Fruit fly (Drosophila melanogaster) whole organism, embryonic: Measurements from ENCODE around the gene Slu7.

Experiments used
- Bdp1 ChIP-seq: fragments of 200-800 bp; sonication (Bioruptor generic); optimal IDR thresholded peaks from 3 replicates; lab custom pipeline; 2016; ENCODE audit warnings: missing biosample characterization, missing genetic modification characterization
- Bgb ChIP-seq: fragments of 200-800 bp; sonication (Bioruptor generic); IDR thresholded peaks from 2 replicates; pipeline ENCODE4 v1.3.6; 2022; ENCODE audit warnings: missing biosample characterization, missing genetic modification characterization; ENCODE audit not compliant: partially characterized antibody
- CG10321 ChIP-seq: fragments of 200-800 bp; sonication (Bioruptor generic); IDR thresholded peaks from 2 replicates; pipeline ENCODE4 v1.3.6; 2022; ENCODE audit warnings: missing biosample characterization, missing genetic modification characterization
- CG10366 ChIP-seq: fragments of 200-800 bp; sonication (Bioruptor generic); IDR thresholded peaks from 2 replicates; pipeline ENCODE4 v1.3.6; 2022; ENCODE audit warnings: missing biosample characterization, missing genetic modification characterization
- CG10462 ChIP-seq: fragments of 200-800 bp; sonication (Bioruptor generic); optimal IDR thresholded peaks from 2 replicates; lab custom pipeline; 2016; ENCODE audit warnings: missing biosample characterization, missing genetic modification characterization
- CG11504 ChIP-seq: fragments of 200-800 bp; sonication (Bioruptor generic); optimal IDR thresholded peaks from 3 replicates; lab custom pipeline; 2019; ENCODE audit warnings: missing biosample characterization, mild to moderate bottlenecking, missing genetic modification characterization, moderate library complexity
- CG12659 ChIP-seq: fragments of 200-800 bp; sonication (Bioruptor generic); optimal IDR thresholded peaks from 3 replicates; lab custom pipeline; 2017; ENCODE audit warnings: mild to moderate bottlenecking, missing biosample characterization, missing genetic modification reagents, missing genetic modification characterization
- CG14050 ChIP-seq: fragments of 200-800 bp; sonication (Bioruptor generic); IDR thresholded peaks from 3 replicates; pipeline ENCODE4 v1.3.6; 2022; ENCODE audit warnings: missing biosample characterization, missing genetic modification characterization
- CG14441 ChIP-seq: fragments of 200-800 bp; sonication (Bioruptor generic); IDR thresholded peaks from 2 replicates; pipeline ENCODE4 v1.3.6; 2022; ENCODE audit warnings: missing biosample characterization, missing genetic modification characterization
- CG15601 ChIP-seq: fragments of 200-800 bp; sonication (Bioruptor generic); optimal IDR thresholded peaks from 3 replicates; lab custom pipeline; 2019; ENCODE audit warnings: missing biosample characterization, mild to moderate bottlenecking, missing genetic modification characterization, moderate library complexity
- CG17385 ChIP-seq: fragments of 200-800 bp; sonication (Bioruptor generic); optimal IDR thresholded peaks from 3 replicates; lab custom pipeline; 2018; ENCODE audit warnings: missing biosample characterization, mild to moderate bottlenecking, missing genetic modification characterization
- CG17912 ChIP-seq: fragments of 200-800 bp; sonication (Bioruptor generic); optimal IDR thresholded peaks from 2 replicates; lab custom pipeline; 2018; ENCODE audit warnings: missing biosample characterization, mild to moderate bottlenecking, missing genetic modification characterization
- CG18619 ChIP-seq: fragments of 200-800 bp; sonication (Bioruptor generic); optimal IDR thresholded peaks from 3 replicates; lab custom pipeline; 2017; ENCODE audit warnings: missing biosample characterization, mild to moderate bottlenecking, missing genetic modification characterization
- CG18764 ChIP-seq: fragments of 200-800 bp; sonication (Bioruptor generic); optimal IDR thresholded peaks from 3 replicates; lab custom pipeline; 2016; ENCODE audit warnings: missing biosample characterization, missing genetic modification characterization
- CG30020 ChIP-seq: fragments of 200-800 bp; optimal IDR thresholded peaks from 2 replicates; lab custom pipeline; 2019; ENCODE audit warnings: missing biosample characterization, mild to moderate bottlenecking, missing genetic modification characterization, moderate library complexity
- CG32532 ChIP-seq: fragments of 200-800 bp; sonication (Bioruptor generic); IDR thresholded peaks from 2 replicates; pipeline ENCODE4 v1.3.6; 2022; ENCODE audit warnings: missing biosample characterization, missing genetic modification characterization
- CG32772 ChIP-seq: fragments of 200-800 bp; sonication (Bioruptor generic); IDR thresholded peaks from 2 replicates; pipeline ENCODE4 v1.3.6; 2022; ENCODE audit warnings: missing biosample characterization, missing genetic modification characterization
- CG42726 ChIP-seq: fragments of 200-800 bp; sonication (Bioruptor generic); IDR thresholded peaks from 2 replicates; pipeline ENCODE4 v1.3.6; 2022; ENCODE audit warnings: missing biosample characterization, missing genetic modification characterization; ENCODE audit not compliant: partially characterized antibody
- CG6654 ChIP-seq: fragments of 200-800 bp; sonication (Bioruptor generic); optimal IDR thresholded peaks from 2 replicates; lab custom pipeline; 2017; ENCODE audit warnings: missing biosample characterization, mild to moderate bottlenecking, missing genetic modification characterization
- CG9817 ChIP-seq: fragments of 200-800 bp; sonication (Bioruptor generic); optimal IDR thresholded peaks from 2 replicates; lab custom pipeline; 2018; ENCODE audit warnings: missing biosample characterization, mild to moderate bottlenecking, missing genetic modification characterization, moderate library complexity
- Fer1 ChIP-seq: fragments of 200-800 bp; sonication (Bioruptor generic); optimal IDR thresholded peaks from 2 replicates; lab custom pipeline; 2017; ENCODE audit warnings: missing biosample characterization, mild to moderate bottlenecking, missing genetic modification characterization
- HmgD ChIP-seq: fragments of 200-800 bp; sonication (Bioruptor generic); optimal IDR thresholded peaks from 3 replicates; lab custom pipeline; 2016; ENCODE audit warnings: missing biosample characterization, missing genetic modification characterization
- Hr39 ChIP-seq: fragments of >200 bp; optimal IDR thresholded peaks from 2 replicates; lab custom pipeline; 2017
- Jarid2 ChIP-seq: fragments of 200-800 bp; sonication (Bioruptor generic); optimal IDR thresholded peaks from 3 replicates; lab custom pipeline; 2017; ENCODE audit warnings: mild to moderate bottlenecking, missing biosample characterization, missing genetic modification reagents, missing genetic modification characterization
- Lhr ChIP-seq: fragments of 200-800 bp; sonication (Bioruptor generic); optimal IDR thresholded peaks from 3 replicates; lab custom pipeline; 2017; ENCODE audit warnings: mild to moderate bottlenecking, missing biosample characterization, missing genetic modification reagents, missing genetic modification characterization
- Lpt ChIP-seq: fragments of >200 bp; optimal IDR thresholded peaks from 2 replicates; lab custom pipeline; 2018; ENCODE audit warnings: missing biosample characterization, missing genetic modification characterization
- Optix ChIP-seq: fragments of 200-800 bp; sonication (Bioruptor generic); IDR thresholded peaks from 3 replicates; pipeline ENCODE4 v1.3.6; 2022; ENCODE audit warnings: missing biosample characterization, missing genetic modification characterization
- PHDP ChIP-seq: fragments of 200-800 bp; sonication (Bioruptor generic); optimal IDR thresholded peaks from 3 replicates; lab custom pipeline; 2018; ENCODE audit warnings: missing biosample characterization, mild to moderate bottlenecking, missing genetic modification characterization, moderate library complexity
- TFAM ChIP-seq: fragments of 200-800 bp; sonication (Bioruptor generic); optimal IDR thresholded peaks from 2 replicates; lab custom pipeline; 2017; ENCODE audit warnings: missing biosample characterization, missing genetic modification characterization, inconsistent platforms
- abd-A ChIP-seq: fragments of 200-800 bp; sonication (Bioruptor generic); optimal IDR thresholded peaks from 3 replicates; lab custom pipeline; 2019; ENCODE audit warnings: missing biosample characterization, mild to moderate bottlenecking, missing genetic modification characterization, moderate library complexity
- ara ChIP-seq: fragments of 200-800 bp; sonication (Bioruptor generic); IDR thresholded peaks from 2 replicates; pipeline ENCODE4 v1.3.6; 2022; ENCODE audit warnings: missing biosample characterization, missing genetic modification characterization
- chm ChIP-seq: fragments of 200-800 bp; sonication (Bioruptor generic); IDR thresholded peaks from 2 replicates; pipeline ENCODE4 v1.3.6; 2022; ENCODE audit warnings: missing biosample characterization, missing genetic modification characterization
- cwo ChIP-seq: fragments of 200-800 bp; sonication (Bioruptor generic); optimal IDR thresholded peaks from 3 replicates; lab custom pipeline; 2017; ENCODE audit warnings: missing biosample characterization, missing genetic modification characterization, mild to moderate bottlenecking, moderate library complexity, missing genetic modification reagents
- dan ChIP-seq: fragments of 200-800 bp; sonication (Bioruptor generic); IDR thresholded peaks from 2 replicates; pipeline ENCODE4 v1.3.6; 2022; ENCODE audit warnings: missing biosample characterization, missing genetic modification characterization
- dysf ChIP-seq: fragments of 200-800 bp; sonication (Bioruptor generic); IDR thresholded peaks from 3 replicates; pipeline ENCODE4 v1.3.6; 2022; ENCODE audit warnings: missing biosample characterization, missing genetic modification characterization
- ewg ChIP-seq: fragments of 200-800 bp; sonication (Bioruptor generic); optimal IDR thresholded peaks from 3 replicates; lab custom pipeline; 2017; ENCODE audit warnings: mild to moderate bottlenecking, missing biosample characterization, missing genetic modification reagents, missing genetic modification characterization
- fd3F ChIP-seq: fragments of 200-800 bp; sonication (Bioruptor generic); optimal IDR thresholded peaks from 2 replicates; lab custom pipeline; 2018; ENCODE audit warnings: missing biosample characterization, mild to moderate bottlenecking, missing genetic modification characterization, moderate library complexity
- hbn ChIP-seq: fragments of 200-800 bp; sonication (Bioruptor generic); IDR thresholded peaks from 2 replicates; pipeline ENCODE4 v1.3.6; 2022; ENCODE audit warnings: missing biosample characterization, missing genetic modification characterization; ENCODE audit not compliant: partially characterized antibody
- hkb ChIP-seq, 2 experiments: fragments of 200-800 bp in 1 of 2; fragments of >200 bp in 1 of 2; sonication (Bioruptor generic) in 1 of 2; IDR thresholded peaks in 1 of 2; optimal IDR thresholded peaks in 1 of 2; 2 replicates each; pipeline versions ENCODE4 v1.3.6 to Lab custom; 2017 to 2022; ENCODE audit warnings: missing biosample characterization in 1 of 2, missing genetic modification characterization in 1 of 2
- lilli ChIP-seq: fragments of 200-800 bp; sonication (Bioruptor generic); optimal IDR thresholded peaks from 3 replicates; lab custom pipeline; 2016; ENCODE audit warnings: missing biosample characterization, missing genetic modification characterization
- luna ChIP-seq: fragments of 200-800 bp; sonication (Bioruptor generic); optimal IDR thresholded peaks from 2 replicates; lab custom pipeline; 2016; ENCODE audit warnings: missing biosample characterization, missing genetic modification characterization
- p53 ChIP-seq: fragments of 200-800 bp; sonication (Bioruptor generic); optimal IDR thresholded peaks from 2 replicates; lab custom pipeline; 2016; ENCODE audit warnings: missing biosample characterization, missing genetic modification characterization
- ranshi ChIP-seq: fragments of 200-800 bp; sonication (Bioruptor generic); IDR thresholded peaks from 2 replicates; pipeline ENCODE4 v1.3.6; 2022; ENCODE audit warnings: missing biosample characterization, missing genetic modification characterization
- sima ChIP-seq: fragments of 200-800 bp; sonication (Bioruptor generic); optimal IDR thresholded peaks from 2 replicates; lab custom pipeline; 2016; ENCODE audit warnings: missing biosample characterization, missing genetic modification characterization
- slp2 ChIP-seq: fragments of 200-800 bp; sonication (Bioruptor generic); optimal IDR thresholded peaks from 2 replicates; lab custom pipeline; 2016; ENCODE audit warnings: missing biosample characterization, missing genetic modification characterization
- tna ChIP-seq: fragments of 200-800 bp; sonication (Bioruptor generic); IDR thresholded peaks from 2 replicates; pipeline ENCODE4 v1.3.6; 2022; ENCODE audit warnings: missing biosample characterization, missing genetic modification characterization; ENCODE audit not compliant: partially characterized antibody
- trem ChIP-seq: fragments of 200-800 bp; optimal IDR thresholded peaks from 3 replicates; lab custom pipeline; 2019; ENCODE audit warnings: missing biosample characterization, mild to moderate bottlenecking, missing genetic modification characterization, moderate library complexity
- ttk ChIP-seq: fragments of 200-800 bp; sonication (Bioruptor generic); IDR thresholded peaks from 2 replicates; pipeline ENCODE4 v2.1.2; 2022; ENCODE audit warnings: missing biosample characterization, missing genetic modification characterization
- zfh1 ChIP-seq: fragments of 200-800 bp; sonication (Bioruptor generic); IDR thresholded peaks from 3 replicates; pipeline ENCODE4 v1.3.6; 2022; ENCODE audit warnings: missing biosample characterization, missing genetic modification characterization

The Slu7 gene

dm6 chr3R:29033909-29034629 lies 4.8 kb downstream of the Slu7 start, which contains the start of the genes beta4GalNAcTB and Cpsf100 (continued):
- TF ChIP-seq CG10462 (GFP tag; lab: Kevin White, UChicago), result peak; percentile 43
- no peak for TF ChIP-seq p53 (GFP tag; lab: Kevin White, UChicago)
- no peak for TF ChIP-seq CG42726 (GFP tag; lab: Robert Waterston, UW)
- TF ChIP-seq slp2 (GFP tag; lab: Kevin White, UChicago), result peak; percentile 51
- TF ChIP-seq ara, result peak; percentile 46; the same call in 1 of the 2 replicates
- peak; percentile 37 for TF ChIP-seq ewg (GFP tag; lab: Kevin White, UChicago)
- peak; percentile 64 for TF ChIP-seq CG32772 (GFP tag; lab: Robert Waterston, UW)
- TF ChIP-seq CG6654, result peak; percentile 35
- TF ChIP-seq sima, result no peak
- TF ChIP-seq hbn (GFP tag; lab: Robert Waterston, UW), result no peak
- peak; percentile 52 for TF ChIP-seq fd3F (GFP tag; lab: Kevin White, UChicago)
- peak; percentile 54 for TF ChIP-seq trem (tag; lab: Kevin White, UChicago)
- TF ChIP-seq Bdp1 (GFP tag; lab: Kevin White, UChicago), result peak; percentile 48
- TF ChIP-seq lilli (GFP tag; lab: Kevin White, UChicago), result peak; percentile 83
- TF ChIP-seq tna (GFP tag; lab: Robert Waterston, UW), result no peak
- no peak for TF ChIP-seq CG10321 (GFP tag; lab: Robert Waterston, UW)
- TF ChIP-seq CG30020 (tag; lab: Kevin White, UChicago), result peak; percentile 52
- TF ChIP-seq CG12659, result peak; percentile 84
- TF ChIP-seq Fer1, result peak; percentile 41
- TF ChIP-seq dan, result peak; percentile 23; the same call in 1 of the 2 replicates
- peak; percentile 32; the same call in 1 of the 3 replicates for TF ChIP-seq Optix (GFP tag; lab: Robert Waterston, UW)
- no peak for TF ChIP-seq Bgb (GFP tag; lab: Robert Waterston, UW)
- TF ChIP-seq abd-A (tag; lab: Kevin White, UChicago), result no peak
- peak; percentile 49 for TF ChIP-seq CG18764 (GFP tag; lab: Kevin White, UChicago)
- peak; percentile 67; the same call in 2 of the 3 replicates for TF ChIP-seq zfh1 (GFP tag; lab: Robert Waterston, UW)
- TF ChIP-seq CG18619 (GFP tag; lab: Kevin White, UChicago), result peak; percentile 77
- peak; percentile 61 for TF ChIP-seq CG10366 (GFP tag; lab: Robert Waterston, UW)
- TF ChIP-seq dysf (GFP tag; lab: Robert Waterston, UW), result peak; percentile 79
- TF ChIP-seq TFAM (GFP tag; lab: Kevin White, UChicago), result no peak
- no peak for TF ChIP-seq HmgD
- TF ChIP-seq PHDP, result peak; percentile 47
- peak; percentile 11 for TF ChIP-seq Lhr (GFP tag; lab: Kevin White, UChicago)
- no peak for TF ChIP-seq luna (GFP tag; lab: Kevin White, UChicago)
- TF ChIP-seq CG14050 (GFP tag; lab: Robert Waterston, UW), result peak; percentile 18; the same call in 1 of the 3 replicates
- peak; percentile 61 for TF ChIP-seq CG9817
- TF ChIP-seq Hr39 (lab: Kevin White, UChicago), result no peak
- TF ChIP-seq Lpt (GFP tag; lab: Kevin White, UChicago), result no peak
- TF ChIP-seq cwo, result peak; percentile 49
- TF ChIP-seq Jarid2 (GFP tag; lab: Kevin White, UChicago), result peak; percentile 11
- no peak for TF ChIP-seq CG17912 (GFP tag; lab: Kevin White, UChicago)
- peak; percentile 77 for TF ChIP-seq CG32532
- peak; percentile 34 for TF ChIP-seq ttk (GFP tag; lab: Robert Waterston, UW)
- TF ChIP-seq ranshi (GFP tag; lab: Robert Waterston, UW), result peak; percentile 56; the same call in 1 of the 2 replicates
- TF ChIP-seq chm (GFP tag; lab: Robert Waterston, UW), result 0 out of 2 replicates have a peak, but pooled peaks have one; percentile 52
- no peak for TF ChIP-seq hkb (optimal IDR thresholded peaks at IDR 0.05; lab: Kevin White, UChicago)
- peak; percentile 35; the same call in 1 of the 2 replicates for TF ChIP-seq hkb (GFP tag; IDR thresholded peaks at IDR 0.05; lab: Robert Waterston, UW)
- peak; percentile 72 for TF ChIP-seq CG11504
- TF ChIP-seq CG14441 (GFP tag; lab: Robert Waterston, UW), result peak; percentile 71
- TF ChIP-seq CG15601 (tag; lab: Kevin White, UChicago), result peak; percentile 68
- peak; percentile 69 for TF ChIP-seq CG17385
